Fruit fly (Drosophila melanogaster) whole organism, embryonic: ENCODE data around the gene lectin-33A.

Experiments
- CG33557 ChIP-seq: fragments of 200-800 bp; sonication (Bioruptor generic); optimal IDR thresholded peaks from 2 replicates; lab custom pipeline; 2019; ENCODE audit warnings: missing biosample characterization, mild to moderate bottlenecking, missing genetic modification characterization, moderate library complexity
- CG8089 ChIP-seq: fragments of 200-800 bp; sonication (Bioruptor generic); optimal IDR thresholded peaks from 3 replicates; lab custom pipeline; 2016; ENCODE audit warnings: missing biosample characterization, missing genetic modification characterization
- Chrac-16 ChIP-seq: fragments of 200-800 bp; sonication (Bioruptor generic); optimal IDR thresholded peaks from 3 replicates; lab custom pipeline; 2016; ENCODE audit warnings: missing biosample characterization, missing genetic modification characterization
- Sox102F ChIP-seq: fragments of 200-800 bp; sonication (Bioruptor generic); optimal IDR thresholded peaks from 2 replicates; lab custom pipeline; 2018; ENCODE audit warnings: missing biosample characterization, mild to moderate bottlenecking, missing genetic modification characterization, moderate library complexity
- Xbp1 ChIP-seq: fragments of 200-800 bp; sonication (Bioruptor generic); optimal IDR thresholded peaks from 3 replicates; lab custom pipeline; 2016; ENCODE audit warnings: missing biosample characterization, mild to moderate bottlenecking, missing genetic modification characterization
- fd64A ChIP-seq: fragments of 200-800 bp; sonication (Bioruptor generic); optimal IDR thresholded peaks from 3 replicates; lab custom pipeline; 2018; ENCODE audit warnings: missing biosample characterization, mild to moderate bottlenecking, missing genetic modification characterization

- no peak for TF ChIP-seq CG8089 (GFP tag; lab: Kevin White, UChicago)
- no peak for TF ChIP-seq Xbp1
- TF ChIP-seq Chrac-16 (GFP tag; lab: Kevin White, UChicago): no peak
- no peak for TF ChIP-seq fd64A (GFP tag; lab: Kevin White, UChicago)
- TF ChIP-seq CG33557: no peak
- no peak for TF ChIP-seq Sox102F (GFP tag; lab: Kevin White, UChicago)
These were observed 39.2 kb downstream of the lectin-33A start for dm6 chr2L:11041074-11041473.
